Fruit fly (Drosophila melanogaster): Measurements from ENCODE around the gene CG31606.

The CG31606 gene

DNA sequence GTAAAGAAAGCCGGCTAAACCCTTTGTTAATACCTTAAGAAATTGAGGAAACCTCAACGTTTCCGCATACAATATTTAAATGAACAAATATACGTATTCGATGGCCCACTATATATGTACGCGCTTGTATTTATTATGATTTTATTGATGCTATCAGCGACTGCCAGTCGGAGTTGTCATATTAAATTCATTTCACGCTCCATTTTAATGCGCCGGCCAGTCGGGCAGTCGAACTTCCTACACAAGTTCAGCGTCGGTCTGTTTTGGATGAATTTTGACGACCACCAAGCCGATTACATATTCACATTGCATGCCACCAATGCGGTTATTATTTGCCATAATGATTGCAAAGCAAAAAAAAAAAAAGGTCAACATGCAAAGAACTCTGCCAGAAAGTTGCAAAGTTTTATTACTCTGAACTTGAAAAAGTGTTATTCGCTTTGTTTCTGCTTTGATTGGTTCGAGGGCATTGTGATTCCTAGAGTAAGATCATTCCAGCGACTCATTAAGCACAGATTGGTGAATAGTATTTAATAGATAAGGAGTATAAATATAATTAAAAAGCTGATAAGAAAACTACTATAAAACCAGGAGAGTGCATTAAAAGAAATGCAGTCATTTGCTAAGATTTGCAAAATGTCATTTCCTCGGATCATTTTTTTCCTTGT, at the start of gene CG31606:
Gene CG31606 (plus strand): TSS at position 618 of the 668 bp plus-strand sequence.
- TF ChIP-seq noc (tag; optimal IDR thresholded peaks at IDR 0.05), result no peak

DNA sequence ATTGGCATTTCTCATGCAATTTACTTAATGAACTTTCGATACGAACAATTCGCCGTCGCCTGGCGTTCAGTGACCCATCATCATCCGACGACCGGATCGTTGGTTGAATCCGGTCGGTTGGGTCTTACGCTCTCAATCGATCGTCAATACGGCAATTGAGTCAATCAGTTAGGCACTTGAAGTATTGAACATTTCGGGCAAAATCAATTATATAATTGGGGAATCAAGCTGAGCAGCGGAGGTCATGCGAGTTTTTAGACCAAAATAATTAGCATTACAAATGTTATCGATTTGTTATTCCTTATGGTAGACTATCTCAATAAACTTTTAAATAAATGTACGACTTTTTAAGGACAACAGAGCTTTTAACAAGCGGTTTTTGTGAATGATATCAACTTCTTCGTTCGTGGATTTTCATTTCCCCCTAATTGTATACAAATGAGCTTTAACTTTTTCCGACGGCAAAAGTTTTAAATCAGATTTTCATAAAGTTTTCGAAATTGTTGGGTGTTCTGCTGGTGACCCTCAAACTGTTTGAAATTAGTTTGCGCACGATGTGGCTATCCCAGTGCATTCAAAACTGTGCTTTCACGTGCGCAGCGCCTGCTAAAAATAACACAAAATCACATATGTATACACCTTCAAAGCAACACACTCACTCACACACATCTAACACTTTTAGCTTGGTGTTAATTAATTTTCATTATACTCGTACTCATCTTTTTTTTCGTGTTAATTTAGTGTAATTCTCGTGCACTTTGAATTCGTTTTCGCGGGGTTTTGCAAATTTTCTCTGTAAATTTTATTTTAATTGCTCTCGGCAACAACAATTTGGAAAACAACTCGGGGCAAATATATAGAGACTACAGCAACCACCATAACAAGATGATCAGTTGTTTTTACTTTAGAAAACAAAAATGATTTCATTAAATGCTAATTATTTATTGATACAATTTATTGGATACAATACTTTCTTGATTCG, 49.2 kb upstream of the CG31606 start:
- TF ChIP-seq noc (tag; optimal IDR thresholded peaks at IDR 0.05), result no peak

DNA sequence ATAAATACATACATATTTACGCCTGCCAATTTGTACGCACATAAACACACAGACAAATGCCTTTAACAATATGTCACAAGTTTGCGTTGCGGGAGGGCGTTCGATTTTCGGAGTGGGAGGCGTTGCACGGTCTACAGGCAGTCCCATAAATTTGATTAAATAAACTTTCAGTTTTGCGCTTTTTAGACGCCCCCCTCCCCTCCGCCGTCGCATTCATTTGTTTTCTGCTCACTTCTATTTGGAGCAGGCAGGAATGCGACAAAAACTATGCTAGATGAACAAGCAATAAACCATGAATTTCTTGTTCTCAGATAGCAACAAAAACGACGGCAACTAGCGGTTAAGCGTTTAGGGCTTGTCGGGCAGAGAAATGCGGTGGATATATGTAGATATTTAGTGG, 48.4 kb upstream of the CG31606 start:
- no peak for TF ChIP-seq noc (tag; optimal IDR thresholded peaks at IDR 0.05)

DNA sequence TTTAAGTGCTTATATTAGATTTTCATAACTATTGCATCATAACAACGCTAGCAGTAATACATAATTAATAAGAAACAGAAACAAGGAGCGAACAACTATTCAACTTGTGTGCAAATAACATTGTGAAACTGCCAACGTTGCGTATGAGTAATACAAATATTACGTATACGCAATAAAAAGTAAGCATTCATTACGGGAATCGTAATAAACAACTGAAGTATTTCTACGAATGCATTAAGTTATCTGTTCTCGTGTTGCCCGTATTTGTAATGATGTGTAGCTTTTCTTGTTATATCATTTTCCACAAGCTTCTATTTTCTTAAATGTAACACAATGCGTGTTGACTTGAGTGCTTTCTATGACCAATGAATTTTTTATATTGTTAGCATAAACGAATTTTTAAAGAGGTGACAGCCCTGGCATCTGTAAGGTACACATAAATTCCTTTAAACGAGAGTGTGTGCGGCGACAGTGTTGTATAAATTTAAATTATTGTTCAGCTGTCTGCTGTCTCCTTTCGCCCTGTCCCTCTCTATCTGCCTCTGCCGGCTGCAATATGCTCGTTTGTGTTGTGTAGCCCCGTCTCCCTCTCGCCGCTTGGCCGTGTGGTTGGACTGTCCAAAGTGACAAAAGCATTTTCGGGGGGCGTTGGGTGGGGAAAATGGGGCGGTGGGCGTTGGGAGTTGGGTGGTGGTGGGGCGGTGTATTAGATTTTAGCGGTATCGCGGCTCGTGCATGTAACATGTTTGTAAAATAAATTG, 47.6 kb upstream of the CG31606 start:
- TF ChIP-seq noc (tag; optimal IDR thresholded peaks at IDR 0.05), result no peak

DNA sequence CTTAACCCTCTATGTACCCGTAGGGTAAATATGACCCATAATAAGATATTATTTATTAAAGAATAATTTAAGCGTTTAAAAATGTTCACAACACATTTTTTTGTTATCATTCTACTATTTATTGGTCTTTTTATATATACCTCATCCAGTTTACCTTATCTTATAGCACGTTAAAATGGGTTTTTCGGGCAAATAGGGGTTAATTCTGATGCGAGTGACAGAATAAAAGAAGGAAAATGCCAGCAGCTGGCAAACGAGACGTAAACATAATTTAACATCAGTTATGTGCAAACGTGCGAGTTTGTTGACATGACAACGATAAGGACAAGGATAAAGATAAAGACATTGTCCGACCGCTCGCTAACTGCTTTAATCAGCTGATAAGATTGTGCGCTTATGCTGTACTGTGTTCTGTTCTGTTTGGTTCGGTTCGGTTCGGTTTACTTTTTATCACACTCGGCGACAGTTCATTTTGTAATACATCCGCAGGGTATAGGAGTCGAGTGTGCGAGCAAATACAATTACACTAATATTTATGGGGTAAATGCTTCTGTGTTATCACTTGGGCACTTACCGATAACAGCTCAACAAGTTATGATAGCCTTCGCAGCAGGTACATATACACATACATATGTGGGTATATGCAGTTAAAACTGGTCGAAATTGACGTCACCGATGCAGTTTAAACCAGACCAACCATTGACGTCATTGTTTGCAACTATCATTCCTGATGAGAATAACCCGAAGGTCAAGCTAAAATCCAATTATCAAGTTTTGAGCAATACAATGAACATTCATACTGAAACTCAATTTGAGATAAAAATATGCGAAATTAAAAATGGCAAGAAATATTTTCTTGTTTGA, 46.7 kb upstream of the CG31606 start:
- peak; percentile 64 for TF ChIP-seq noc (tag; optimal IDR thresholded peaks at IDR 0.05)

DNA sequence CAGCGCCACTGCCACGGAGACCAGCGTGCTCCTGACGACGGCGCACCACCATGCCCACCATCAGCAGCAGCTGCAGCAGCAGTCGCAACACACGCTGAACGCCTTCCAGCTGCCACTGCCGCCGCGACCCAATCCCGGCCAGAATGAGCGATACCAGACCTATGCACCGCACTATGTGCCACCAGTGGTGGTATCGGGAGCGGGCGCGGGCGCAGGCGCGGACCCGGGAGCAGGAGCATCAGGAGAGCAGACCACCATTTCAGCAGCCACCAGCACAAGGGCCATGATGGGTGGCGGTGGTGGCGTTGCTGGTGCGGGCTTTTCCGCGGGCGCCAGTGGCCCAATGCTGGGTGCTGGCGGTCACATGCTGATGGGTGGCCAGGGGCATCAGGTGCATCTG, 44.3 kb upstream of the CG31606 start:
- no peak for TF ChIP-seq noc (tag; optimal IDR thresholded peaks at IDR 0.05)

DNA sequence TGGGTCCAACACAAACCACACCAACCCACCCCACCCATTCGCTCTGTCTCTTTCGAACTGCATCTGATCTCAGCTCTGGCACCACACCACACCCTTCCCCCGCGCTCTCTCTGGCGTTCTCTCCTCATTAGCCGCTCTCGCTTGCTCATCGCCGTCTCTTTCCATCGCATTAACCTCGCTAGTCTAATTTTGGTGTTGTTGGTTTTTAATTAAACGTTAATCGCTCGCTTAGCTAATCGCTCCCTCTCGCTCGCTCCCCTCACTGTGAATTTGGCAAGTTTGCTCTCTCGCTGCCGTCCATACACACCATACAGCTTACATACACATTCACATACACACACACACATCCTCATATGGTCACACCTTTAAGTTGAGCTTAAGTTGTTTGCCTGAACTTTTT, 43.3 kb upstream of the CG31606 start:
- no peak for TF ChIP-seq noc (tag; optimal IDR thresholded peaks at IDR 0.05)

DNA sequence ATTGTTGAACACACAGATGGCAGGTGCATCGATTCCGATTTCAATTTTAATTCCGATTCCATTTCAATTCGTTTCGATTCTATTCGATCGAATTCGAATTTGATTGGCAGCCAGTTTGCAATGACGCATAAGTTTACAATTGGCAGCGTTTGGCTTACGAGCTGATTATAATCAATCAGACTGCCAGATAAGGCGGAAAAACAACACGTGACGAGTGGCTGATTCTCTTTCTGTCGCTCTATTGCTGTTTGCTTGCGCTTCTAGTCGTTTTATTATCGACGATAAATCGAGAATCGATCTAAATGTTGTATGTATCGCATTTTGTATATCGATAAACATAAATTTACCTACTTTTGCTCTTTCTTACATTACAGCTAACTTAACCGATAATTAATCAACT, 42.7 kb upstream of the CG31606 start:
- TF ChIP-seq noc (tag; optimal IDR thresholded peaks at IDR 0.05), result no peak

DNA sequence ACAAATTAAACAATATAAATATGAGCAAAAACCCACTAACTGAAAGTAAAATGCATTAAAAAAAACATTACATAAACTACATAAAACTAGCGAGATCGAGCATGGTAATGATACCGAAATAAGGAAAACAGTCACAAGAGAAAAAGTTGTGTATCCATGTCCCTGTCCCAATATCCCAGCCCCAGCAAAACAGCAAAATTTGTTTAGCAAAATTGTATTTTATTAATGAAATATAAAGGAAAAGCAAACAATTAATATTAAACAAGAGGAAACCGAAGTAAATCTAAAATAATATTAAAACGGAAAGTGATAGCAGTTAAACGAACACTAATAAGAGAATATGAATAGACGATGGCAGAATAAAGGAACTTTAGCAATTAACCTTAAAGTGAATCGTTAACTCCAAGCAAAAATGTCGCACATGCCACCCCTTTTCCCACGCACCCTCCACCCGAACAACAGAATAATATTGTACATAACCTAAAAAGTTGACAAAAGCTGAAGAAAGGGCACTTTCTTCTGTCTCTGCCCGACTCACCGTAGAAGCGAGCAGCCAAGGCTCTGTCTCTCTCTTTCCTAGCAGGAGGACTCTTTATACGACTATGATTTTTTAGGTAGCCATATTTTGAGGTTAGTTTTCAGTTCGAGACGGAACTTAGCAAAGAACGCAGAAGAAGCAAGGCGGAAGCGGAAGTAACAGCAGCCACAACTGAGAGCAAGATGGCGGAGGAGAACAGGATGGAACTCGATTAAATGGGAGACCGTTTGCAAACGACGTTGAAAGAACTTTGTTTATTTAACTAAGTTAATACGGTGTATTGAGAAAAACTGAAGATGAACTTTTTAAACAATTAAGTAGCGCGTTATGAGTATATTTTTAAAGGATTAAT, 36.6 kb upstream of the CG31606 start:
- no peak for TF ChIP-seq noc (tag; optimal IDR thresholded peaks at IDR 0.05)

DNA sequence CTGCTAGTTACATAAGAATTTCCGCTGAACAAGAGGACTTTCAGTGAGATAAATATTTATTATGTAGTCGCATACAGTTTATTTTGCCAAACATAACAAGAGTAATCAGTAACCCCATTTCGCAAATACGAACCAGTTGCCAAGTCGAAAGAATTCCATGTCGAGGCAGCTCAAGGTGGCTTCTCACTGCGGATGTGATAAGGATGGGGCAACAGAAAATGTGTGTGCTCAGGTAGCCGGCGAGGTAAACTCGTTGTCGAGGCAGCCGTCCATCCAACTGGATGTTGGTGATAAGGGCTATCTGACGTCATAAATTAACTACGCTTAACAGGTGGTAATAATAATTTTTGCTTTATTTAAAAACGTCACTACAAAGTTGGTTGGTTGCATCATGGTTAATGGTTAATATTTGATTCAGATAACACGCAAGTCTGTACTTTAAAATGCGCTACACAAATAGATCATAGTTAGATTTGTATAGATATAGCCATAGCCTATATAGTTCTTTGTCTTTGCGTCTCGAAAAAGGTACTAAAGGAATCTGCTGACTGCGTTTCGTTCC, 30.7 kb upstream of the CG31606 start:
- TF ChIP-seq noc (tag; optimal IDR thresholded peaks at IDR 0.05), result peak; percentile 41

DNA sequence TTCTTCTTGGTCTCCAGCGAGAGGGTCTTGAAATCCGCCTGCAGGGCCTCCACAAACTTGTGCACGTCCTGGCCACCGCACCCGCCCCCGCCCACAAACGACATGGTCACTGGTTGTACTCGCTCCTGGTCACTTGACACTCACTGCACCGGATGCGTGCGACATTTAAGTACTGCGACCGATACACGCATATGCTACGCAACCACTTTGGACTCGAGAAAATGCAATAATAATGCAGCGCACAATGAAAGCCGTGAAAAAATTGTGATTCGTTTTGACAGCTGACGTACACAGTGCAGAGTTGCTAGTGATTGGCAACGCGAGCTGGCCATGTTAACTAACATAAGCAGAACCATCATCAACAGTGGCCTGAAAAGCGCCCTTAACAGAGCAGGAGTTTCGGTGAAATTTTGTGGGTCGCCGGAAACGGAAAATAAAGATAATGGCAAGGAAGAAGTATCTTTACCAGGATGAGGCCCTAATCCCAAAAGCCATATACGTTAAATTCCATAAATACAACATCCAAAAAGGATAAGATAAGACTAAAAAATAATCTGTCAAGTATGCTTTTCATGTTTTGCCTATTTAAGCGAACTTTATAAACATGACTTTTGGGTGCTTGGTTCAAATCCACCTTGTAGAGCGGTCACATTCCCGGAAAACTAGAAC, 23.6 kb upstream of the CG31606 start, which contains the start of the genes mon2 and CG8673:
Gene mon2 (minus strand): TSS at position 300 of the 669 bp plus-strand sequence.
Gene CG8673 (plus strand): TSS at position 619 of the 669 bp plus-strand sequence.
- TF ChIP-seq noc (tag; optimal IDR thresholded peaks at IDR 0.05), result peak; percentile 7

DNA sequence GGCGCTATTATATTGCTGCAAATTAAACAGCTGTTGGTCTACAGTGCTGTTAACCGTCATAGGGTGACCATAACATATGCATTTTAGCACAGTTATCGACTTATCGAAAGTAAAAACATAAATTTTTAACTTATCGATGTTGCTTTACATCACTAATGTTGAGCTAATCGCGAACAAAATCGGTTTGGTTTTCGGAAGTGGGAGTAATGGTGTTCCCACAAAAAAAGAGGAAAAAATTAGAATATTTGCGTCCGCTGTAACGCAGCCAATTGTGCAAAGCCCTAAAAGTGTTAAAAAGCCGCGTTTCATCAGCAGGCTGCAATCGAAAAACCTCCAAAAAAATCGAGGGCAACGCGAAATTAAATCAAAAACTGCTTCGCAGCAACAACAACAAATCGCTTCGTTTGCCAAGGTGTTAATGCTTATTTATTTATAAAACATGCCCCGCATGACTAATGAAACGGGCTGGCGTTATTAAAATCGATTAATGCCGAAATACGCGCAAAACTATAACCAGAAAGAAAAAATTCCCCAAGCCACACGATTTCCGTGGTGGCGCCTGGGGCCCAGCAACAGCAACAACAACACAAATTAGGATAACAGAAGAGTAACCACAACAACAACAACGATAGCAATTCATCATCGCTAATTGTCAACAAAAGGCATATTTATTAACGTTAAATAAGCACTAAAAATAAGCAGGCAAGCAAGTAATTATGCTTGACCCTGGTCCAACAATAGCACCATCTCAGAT, 20.4 kb upstream of the CG31606 start, which contains the start of the genes CG12375 and CG8668:
Gene CG12375 (minus strand): TSS at position 42 of the 754 bp plus-strand sequence.
Gene CG8668 (plus strand): TSS at position 153 of the 754 bp plus-strand sequence.
- peak; percentile 32 for TF ChIP-seq noc (tag; optimal IDR thresholded peaks at IDR 0.05)
